Worm (Caenorhabditis elegans): ENCODE results near the gene str-8.

DNA sequence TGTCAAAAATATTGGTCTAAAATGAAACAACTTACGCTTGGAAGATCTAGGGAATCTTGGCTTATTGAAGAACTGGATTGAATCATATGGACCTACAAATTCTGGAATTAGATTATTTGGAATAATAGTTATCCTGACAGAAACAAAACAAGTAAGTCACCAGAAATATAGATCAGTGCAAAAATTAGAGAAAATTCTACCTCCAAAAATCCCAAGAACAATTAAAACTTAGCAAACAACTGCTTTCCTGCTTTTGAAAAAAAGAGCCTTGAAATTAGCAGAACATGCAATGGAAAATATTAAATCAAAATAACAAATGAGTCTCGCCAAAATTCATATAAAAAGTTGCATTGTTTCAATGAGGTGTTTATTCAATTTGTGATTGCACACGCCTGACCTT, 18.3 kb downstream of the str-8 start, which contains the start of gene nhr-60:
- no peak for TF ChIP-seq hlh-11 (tag; optimal IDR thresholded peaks at IDR 0.05)
- no peak for TF ChIP-seq unc-62 (GFP tag; optimal IDR thresholded peaks at IDR 0.05 in 1 of 2)
- no peak for TF ChIP-seq unc-62 (tag; optimal IDR thresholded peaks at IDR 0.05)
- no peak for TF ChIP-seq nhr-25 (tag; optimal IDR thresholded peaks at IDR 0.05; ENCODE audit: borderline replicate concordance, insufficient read depth)
- no peak for TF ChIP-seq nhr-10 (tag; optimal IDR thresholded peaks at IDR 0.05)
- TF ChIP-seq lim-7 (GFP tag; IDR thresholded peaks at IDR 0.05): no peak
- no peak for TF ChIP-seq fos-1 (tag; optimal IDR thresholded peaks at IDR 0.05)
- TF ChIP-seq R02D3.7 (tag; optimal IDR thresholded peaks at IDR 0.05): no peak
- TF ChIP-seq ama-1 (optimal IDR thresholded peaks at IDR 0.05): no peak
- TF ChIP-seq mxl-3 (GFP tag; optimal IDR thresholded peaks at IDR 0.05): no peak
